Worm (Caenorhabditis elegans) whole organism, young adult: ENCODE measurements around the gene F29B9.5.

ENCODE experiments used
- B0261.1 ChIP-seq: sonication (generic microtip); optimal IDR thresholded peaks from 2 replicates; lab custom pipeline; 2016; ENCODE audit warnings: mild to moderate bottlenecking, missing genetic modification characterization, moderate library complexity, missing compliant biosample characterization
- Y53F4B.3 ChIP-seq: fragments of 200-800 bp; sonication (Bioruptor generic); IDR thresholded peaks from 2 replicates; pipeline ENCODE4 v1.3.6; 2022; ENCODE audit warnings: missing genetic modification reagents, missing genetic modification characterization, missing compliant biosample characterization
- Y79H2A.3 ChIP-seq: fragments of 200-800 bp; sonication (Bioruptor generic); conservative IDR thresholded peaks from 2 replicates; pipeline ENCODE4 v1.3.6; 2022; ENCODE audit warnings: missing genetic modification reagents, missing genetic modification characterization, missing compliant biosample characterization
- Y95B8A.8 ChIP-seq: fragments of 200-800 bp; sonication (Bioruptor generic); IDR thresholded peaks from 2 replicates; pipeline ENCODE4 v1.3.6; 2022; ENCODE audit warnings: missing genetic modification reagents, missing genetic modification characterization, missing compliant biosample characterization
- ZK185.1 ChIP-seq: sonication (generic microtip); optimal IDR thresholded peaks from 2 replicates; lab custom pipeline; 2016; ENCODE audit warnings: mild to moderate bottlenecking, missing genetic modification characterization, missing compliant biosample characterization; ENCODE audit not compliant: poor library complexity, severe bottlenecking
- akir-1 ChIP-seq: fragments of 200-800 bp; sonication (Bioruptor generic); optimal IDR thresholded peaks from 2 replicates; lab custom pipeline; 2018; ENCODE audit warnings: mild to moderate bottlenecking, missing genetic modification characterization, moderate library complexity, missing compliant biosample characterization
- atf-7 ChIP-seq: sonication (generic microtip); optimal IDR thresholded peaks from 2 replicates; lab custom pipeline; 2017; ENCODE audit warnings: mild to moderate bottlenecking, missing genetic modification characterization, missing compliant biosample characterization
- attf-6 ChIP-seq: fragments of 200-800 bp; sonication (Bioruptor generic); IDR thresholded peaks from 2 replicates; pipeline ENCODE4 v1.3.6; 2022; ENCODE audit warnings: missing genetic modification reagents, missing genetic modification characterization, missing compliant biosample characterization
- cebp-1 ChIP-seq, 2 experiments: fragments of 200-800 bp in 1 of 2; sonication (Bioruptor generic) in 1 of 2; sonication (generic microtip) in 1 of 2; IDR thresholded peaks in 1 of 2; optimal IDR thresholded peaks in 1 of 2; 2 replicates each; pipeline versions ENCODE4 v1.3.6 to Lab custom; 2017 to 2022; ENCODE audit warnings: missing compliant biosample characterization in 2 of 2, missing genetic modification characterization in 2 of 2, mild to moderate bottlenecking in 1 of 2, missing genetic modification reagents in 1 of 2, moderate library complexity in 1 of 2
- ceh-100 ChIP-seq: fragments of 200-800 bp; sonication (Bioruptor generic); IDR thresholded peaks from 2 replicates; pipeline ENCODE4 v1.3.6; 2022; ENCODE audit warnings: missing genetic modification reagents, missing genetic modification characterization, missing compliant biosample characterization
- ceh-27 ChIP-seq: fragments of 200-800 bp; sonication (Bioruptor generic); optimal IDR thresholded peaks from 2 replicates; lab custom pipeline; 2018; ENCODE audit warnings: mild to moderate bottlenecking, missing genetic modification characterization, moderate library complexity, missing compliant biosample characterization
- ceh-40 ChIP-seq: fragments of 200-800 bp; sonication (Bioruptor generic); IDR thresholded peaks from 2 replicates; pipeline ENCODE4 v1.3.6; 2022; ENCODE audit warnings: missing genetic modification characterization, missing compliant biosample characterization
- ceh-91 ChIP-seq: fragments of 200-800 bp; sonication (Bioruptor generic); IDR thresholded peaks from 2 replicates; pipeline ENCODE4 v1.3.6; 2022; ENCODE audit warnings: missing genetic modification reagents, missing genetic modification characterization, missing compliant biosample characterization
- dox-1 ChIP-seq: fragments of 200-800 bp; sonication (Bioruptor generic); IDR thresholded peaks from 2 replicates; pipeline ENCODE4 v1.3.6; 2022; ENCODE audit warnings: missing genetic modification reagents, missing genetic modification characterization, missing compliant biosample characterization
- egrh-3 ChIP-seq: fragments of 200-800 bp; sonication (Bioruptor generic); IDR thresholded peaks from 2 replicates; pipeline ENCODE4 v1.3.6; 2022; ENCODE audit warnings: missing genetic modification reagents, missing genetic modification characterization, missing compliant biosample characterization
- ekl-4 ChIP-seq: fragments of 200-800 bp; sonication (Bioruptor generic); IDR thresholded peaks from 2 replicates; pipeline ENCODE4 v1.3.6; 2022; ENCODE audit warnings: missing genetic modification reagents, missing genetic modification characterization, missing compliant biosample characterization
- hlh-26 ChIP-seq: fragments of 200-800 bp; sonication (Bioruptor generic); conservative IDR thresholded peaks from 2 replicates; pipeline ENCODE4 v1.3.6; 2022; ENCODE audit warnings: missing genetic modification reagents, missing genetic modification characterization, missing compliant biosample characterization
- hsf-1 ChIP-seq: fragments of 200-800 bp; sonication (Bioruptor generic); IDR thresholded peaks from 2 replicates; pipeline ENCODE4 v1.3.6; 2022; ENCODE audit warnings: missing genetic modification reagents, missing genetic modification characterization, missing compliant biosample characterization
- let-607 ChIP-seq, 2 experiments: fragments of 200-800 bp in 1 of 2; sonication (Bioruptor generic) in 1 of 2; sonication (generic microtip) in 1 of 2; optimal IDR thresholded peaks; 2 replicates each; lab custom pipeline; 2016 to 2018; ENCODE audit warnings: mild to moderate bottlenecking in 2 of 2, missing compliant biosample characterization in 2 of 2, missing genetic modification characterization in 2 of 2, moderate library complexity in 2 of 2, missing genotype in 1 of 2
- lin-35 ChIP-seq, 3 experiments: fragments of 150-350 bp in 2 of 3; sonication (generic microtip) in 1 of 3; optimal IDR thresholded peaks; 2 replicates each; lab custom pipeline; 2014 to 2018; ENCODE audit warnings: missing biosample characterization in 3 of 3, missing genetic modification characterization in 3 of 3, missing genetic modification reagents in 3 of 3
- madf-3 ChIP-seq: fragments of 200-800 bp; sonication (Bioruptor generic); IDR thresholded peaks from 2 replicates; pipeline ENCODE4 v1.3.6; 2022; ENCODE audit warnings: missing genetic modification reagents, missing genetic modification characterization, missing compliant biosample characterization
- mel-28 ChIP-seq: sonication (generic microtip); optimal IDR thresholded peaks from 2 replicates; lab custom pipeline; 2016; ENCODE audit warnings: borderline replicate concordance, mild to moderate bottlenecking, missing genetic modification characterization, missing compliant biosample characterization
- nfya-1 ChIP-seq: sonication (generic microtip); optimal IDR thresholded peaks from 2 replicates; lab custom pipeline; 2017; ENCODE audit warnings: antibody characterized with exemption, missing compliant biosample characterization, missing genetic modification characterization, borderline replicate concordance; ENCODE audit not compliant: insufficient read depth
- nfya-2 ChIP-seq: fragments of 200-800 bp; sonication (Bioruptor generic); IDR thresholded peaks from 2 replicates; pipeline ENCODE4 v1.3.6; 2022; ENCODE audit warnings: missing genetic modification reagents, missing genetic modification characterization, missing compliant biosample characterization
- rpc-1 ChIP-seq, 2 experiments: fragments of 150-350 bp in 1 of 2; sonication (generic microtip) in 1 of 2; optimal IDR thresholded peaks; 2 replicates each; lab custom pipeline; 2014 to 2018; ENCODE audit warnings: missing biosample characterization in 1 of 2, missing genetic modification characterization in 1 of 2, missing genetic modification reagents in 1 of 2, missing genotype in 1 of 2
- snpc-1.1 ChIP-seq: sonication (generic microtip); optimal IDR thresholded peaks from 2 replicates; lab custom pipeline; 2017; ENCODE audit warnings: missing genetic modification characterization, mild to moderate bottlenecking, missing compliant biosample characterization, antibody characterized with exemption, moderate library complexity, missing genotype, missing genetic modification reagents; ENCODE audit not compliant: insufficient read depth
- snpc-3.4 ChIP-seq: sonication (generic microtip); optimal IDR thresholded peaks from 2 replicates; lab custom pipeline; 2017; ENCODE audit warnings: missing genetic modification characterization, mild to moderate bottlenecking, missing compliant biosample characterization, antibody characterized with exemption, moderate library complexity, missing genotype, missing genetic modification reagents
- tlf-1 ChIP-seq: fragments of 200-800 bp; sonication (Bioruptor generic); optimal IDR thresholded peaks from 2 replicates; lab custom pipeline; 2018; ENCODE audit warnings: mild to moderate bottlenecking, missing genetic modification characterization, missing compliant biosample characterization
- unc-130 ChIP-seq: sonication (generic microtip); optimal IDR thresholded peaks from 2 replicates; lab custom pipeline; 2016; ENCODE audit warnings: missing genetic modification reagents, missing genetic modification characterization, missing compliant biosample characterization
- zfh-2 ChIP-seq: fragments of 200-800 bp; sonication (Bioruptor generic); conservative IDR thresholded peaks from 2 replicates; pipeline ENCODE4 v1.3.6; 2022; ENCODE audit warnings: missing genetic modification reagents, missing genetic modification characterization, missing compliant biosample characterization
- ztf-18 ChIP-seq: sonication (generic microtip); optimal IDR thresholded peaks from 2 replicates; lab custom pipeline; 2016; ENCODE audit warnings: missing genotype, mild to moderate bottlenecking, missing genetic modification characterization, missing compliant biosample characterization
- ztf-26 ChIP-seq: sonication (generic microtip); optimal IDR thresholded peaks from 2 replicates; lab custom pipeline; 2017; ENCODE audit warnings: missing genetic modification characterization, missing compliant biosample characterization

F29B9.5 gene

ce11 chrIV:4613516-4613915 is 38.7 kb upstream of the F29B9.5 start:
- TF ChIP-seq lin-35 (GFP tag; optimal IDR thresholded peaks at IDR 0.05; lab: Kevin White, UChicago): no peak
- no peak for TF ChIP-seq ekl-4 (GFP tag; lab: Robert Waterston, UW)
- TF ChIP-seq hsf-1 (GFP tag; lab: Robert Waterston, UW): no peak
- TF ChIP-seq tlf-1 (GFP tag; lab: Kevin White, UChicago): no peak

DNA sequence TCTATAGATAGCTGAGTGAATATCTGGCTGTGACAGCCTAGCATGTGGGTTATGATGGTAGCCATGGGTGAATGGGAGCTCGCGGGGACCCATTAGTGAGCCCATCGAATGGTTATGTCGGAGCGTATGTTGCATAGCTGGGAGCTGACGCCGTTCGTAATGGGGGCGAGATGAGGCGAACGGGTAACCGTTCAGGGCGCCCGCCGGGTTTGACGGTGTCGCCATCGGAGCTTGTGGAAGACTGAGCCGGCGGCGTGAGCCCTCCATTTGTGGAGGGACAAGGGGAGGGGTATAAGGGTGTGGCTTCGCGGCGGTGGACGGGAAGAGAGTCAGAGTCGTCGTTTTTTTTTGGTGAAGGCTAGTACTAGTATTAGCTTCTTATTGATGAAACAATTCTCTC is 28.4 kb upstream of the F29B9.5 start:
- peak; percentile 84 for TF ChIP-seq zfh-2 (GFP tag; lab: Robert Waterston, UW)
- no peak for TF ChIP-seq cebp-1 (GFP tag; IDR thresholded peaks at IDR 0.05; lab: Robert Waterston, UW)
- TF ChIP-seq cebp-1 (tag; optimal IDR thresholded peaks at IDR 0.05; lab: Kevin White, UChicago): no peak
- TF ChIP-seq attf-6 (GFP tag; lab: Robert Waterston, UW): no peak
- TF ChIP-seq let-607 (tag; optimal IDR thresholded peaks at IDR 0.05; lab: Kevin White, UChicago): no peak
- peak; percentile 62; the same call in 1 of the 2 replicates for TF ChIP-seq egrh-3 (GFP tag; lab: Robert Waterston, UW)
- no peak for TF ChIP-seq dox-1 (GFP tag; lab: Robert Waterston, UW)

- TF ChIP-seq lin-35 (GFP tag; optimal IDR thresholded peaks at IDR 0.05; lab: Kevin White, UChicago) (no peak), nfya-1 (tag; lab: Kevin White, UChicago) (no peak), egrh-3 (GFP tag; lab: Robert Waterston, UW) (no peak), rpc-1 (optimal IDR thresholded peaks at IDR 0.05; lab: Kevin White, UChicago) (no peak), rpc-1 (tag; optimal IDR thresholded peaks at IDR 0.05; lab: Kevin White, UChicago) (no peak), B0261.1 (tag; lab: Kevin White, UChicago) (no peak), ceh-91 (GFP tag; lab: Robert Waterston, UW) (no peak), ztf-18 (tag; lab: Kevin White, UChicago) (no peak), mel-28 (tag; lab: Kevin White, UChicago) (no peak), ceh-100 (GFP tag; lab: Robert Waterston, UW) (no peak), ceh-27 (no peak), Y53F4B.3 (GFP tag; lab: Robert Waterston, UW) (no peak), ZK185.1 (no peak), akir-1 (GFP tag; lab: Kevin White, UChicago) (no peak), snpc-3.4 (tag; lab: Kevin White, UChicago) (no peak), nfya-2 (no peak)
These were observed 18.8 kb upstream of the F29B9.5 start, which contains the start of gene R105.1 for ce11 chrIV:4633393-4633792. Gene R105.1, plus strand, starts transcription at chrIV:4633693.

DNA sequence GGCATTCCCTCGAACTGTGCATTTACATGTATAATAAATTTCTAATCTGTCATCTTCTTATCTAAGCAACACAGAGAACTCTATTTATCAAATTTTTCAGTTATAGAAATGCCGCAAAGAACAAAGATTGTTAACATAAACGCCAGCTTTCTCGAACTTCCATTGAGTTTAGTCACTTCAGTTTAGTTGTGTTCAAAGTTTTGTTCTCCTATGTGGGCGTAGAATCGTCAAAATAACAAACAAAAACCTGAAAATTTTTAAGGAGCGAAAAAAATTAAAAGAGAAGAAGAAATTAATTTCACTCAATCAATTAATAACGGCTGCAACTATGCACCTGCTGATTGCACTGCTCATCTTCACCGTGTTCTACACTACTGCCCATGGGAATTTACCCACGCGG is 16.2 kb upstream of the F29B9.5 start, which contains the start of gene R105.5:
R105.5 (plus strand) TSS at position 301 of the 400 bp plus-strand sequence.
- TF ChIP-seq snpc-1.1 (no peak), tlf-1 (GFP tag; lab: Kevin White, UChicago) (no peak), Y95B8A.8 (no peak), B0261.1 (tag; lab: Kevin White, UChicago) (no peak), Y79H2A.3 (no peak), ceh-40 (GFP tag; lab: Robert Waterston, UW) (no peak), ztf-26 (tag; lab: Kevin White, UChicago) (no peak), unc-130 (GFP tag; lab: Kevin White, UChicago) (no peak), madf-3 (GFP tag; lab: Robert Waterston, UW) (no peak), atf-7 (no peak), hlh-26 (GFP tag; lab: Robert Waterston, UW) (no peak)
